Worm (Caenorhabditis elegans) whole organism, L3 larva: ENCODE results near the gene ZC262.7.

Experiments
- egl-27 ChIP-seq: sonication (generic microtip); optimal IDR thresholded peaks from 4 replicates; lab custom pipeline; 2017; ENCODE audit warnings: missing biosample characterization, missing genetic modification reagents, missing genetic modification characterization
- elt-3 ChIP-seq, 3 experiments: fragments of 150-350 bp in 1 of 3; sonication (generic microtip) in 2 of 3; optimal IDR thresholded peaks; 2 replicates in 2 of 3; 4 replicates in 1 of 3; lab custom pipeline; 2014 to 2017; ENCODE audit warnings: missing biosample characterization in 3 of 3, missing genetic modification characterization in 3 of 3
- fkh-10 ChIP-seq: sonication (generic microtip); optimal IDR thresholded peaks from 2 replicates; lab custom pipeline; 2017; ENCODE audit warnings: missing biosample characterization, missing genetic modification reagents, missing genetic modification characterization
- fos-1 ChIP-seq: fragments of 150-350 bp; optimal IDR thresholded peaks from 2 replicates; lab custom pipeline; 2014; ENCODE audit warnings: missing biosample characterization, missing genetic modification characterization
- jun-1 ChIP-seq: fragments of 150-350 bp; optimal IDR thresholded peaks from 2 replicates; lab custom pipeline; 2014; ENCODE audit warnings: missing biosample characterization, missing genetic modification reagents, missing genetic modification characterization
- lin-39 ChIP-seq: fragments of 150-350 bp; optimal IDR thresholded peaks from 2 replicates; lab custom pipeline; 2018; ENCODE audit warnings: missing biosample characterization, missing genetic modification reagents, missing genetic modification characterization
- mdl-1 ChIP-seq: fragments of 150-350 bp; optimal IDR thresholded peaks from 2 replicates; lab custom pipeline; 2014; ENCODE audit warnings: missing biosample characterization, missing genetic modification characterization
- nfya-1 ChIP-seq: sonication (generic microtip); optimal IDR thresholded peaks from 2 replicates; lab custom pipeline; 2017; ENCODE audit warnings: missing genetic modification characterization, mild to moderate bottlenecking, missing compliant biosample characterization, antibody characterized with exemption, moderate library complexity; ENCODE audit not compliant: insufficient read depth
- nhr-67 ChIP-seq: fragments of 150-350 bp; optimal IDR thresholded peaks from 2 replicates; lab custom pipeline; 2014; ENCODE audit warnings: missing biosample characterization, missing genetic modification characterization
- sea-2 ChIP-seq: fragments of 150-350 bp; sonication (generic microtip); optimal IDR thresholded peaks from 4 replicates; lab custom pipeline; 2014; ENCODE audit warnings: missing biosample characterization, missing genetic modification reagents, missing genetic modification characterization
- unc-62 ChIP-seq: fragments of 150-350 bp; sonication (generic microtip); optimal IDR thresholded peaks from 4 replicates; lab custom pipeline; 2014; ENCODE audit warnings: missing biosample characterization, missing genetic modification reagents, missing genetic modification characterization

- TF ChIP-seq fos-1 (tag; lab: Kevin White, UChicago) (no peak), nhr-67 (tag; lab: Kevin White, UChicago) (no peak), mdl-1 (tag; lab: Kevin White, UChicago) (no peak), sea-2 (GFP tag; lab: Kevin White, UChicago) (no peak), fkh-10 (GFP tag; lab: Kevin White, UChicago) (no peak), jun-1 (no peak), egl-27 (tag; lab: Kevin White, UChicago) (no peak), elt-3 (tag; optimal IDR thresholded peaks at IDR 0.05; lab: Kevin White, UChicago) (no peak), unc-62 (no peak), lin-39 (tag; lab: Kevin White, UChicago) (no peak), nfya-1 (no peak)
Observed at ce11 chrIII:8300860-8301396, 43.2 kb downstream of the ZC262.7 start.
